Worm (Caenorhabditis elegans) whole organism, L2 larva: Measurements from ENCODE around the gene mask-1.

Source experiments
- aly-2 ChIP-seq: fragments of 150-350 bp; optimal IDR thresholded peaks from 2 replicates; lab custom pipeline; 2014; ENCODE audit warnings: missing biosample characterization, missing genetic modification characterization
- blmp-1 ChIP-seq: sonication (generic microtip); optimal IDR thresholded peaks from 2 replicates; lab custom pipeline; 2017; ENCODE audit warnings: missing genetic modification characterization, mild to moderate bottlenecking, missing compliant biosample characterization, antibody characterized with exemption, moderate library complexity; ENCODE audit not compliant: insufficient read depth
- ceh-16 ChIP-seq: fragments of 150-350 bp; optimal IDR thresholded peaks from 2 replicates; lab custom pipeline; 2014; ENCODE audit warnings: missing biosample characterization, missing genetic modification characterization
- lin-13 ChIP-seq: fragments of 150-350 bp; optimal IDR thresholded peaks from 2 replicates; lab custom pipeline; 2014; ENCODE audit warnings: missing biosample characterization, missing genetic modification reagents, missing genetic modification characterization
- nhr-11 ChIP-seq: fragments of 150-350 bp; optimal IDR thresholded peaks from 2 replicates; lab custom pipeline; 2014; ENCODE audit warnings: missing biosample characterization, missing genetic modification characterization
- nhr-21 ChIP-seq: fragments of 150-350 bp; optimal IDR thresholded peaks from 2 replicates; lab custom pipeline; 2014; ENCODE audit warnings: missing biosample characterization, missing genetic modification characterization
- nhr-77 ChIP-seq: fragments of 150-350 bp; optimal IDR thresholded peaks from 2 replicates; lab custom pipeline; 2014; ENCODE audit warnings: missing biosample characterization, missing genetic modification characterization
- skn-1 ChIP-seq: sonication (generic microtip); optimal IDR thresholded peaks from 2 replicates; lab custom pipeline; 2017; ENCODE audit warnings: missing biosample characterization, missing genetic modification characterization
- unc-62 ChIP-seq: fragments of 150-350 bp; optimal IDR thresholded peaks from 2 replicates; lab custom pipeline; 2014; ENCODE audit warnings: missing biosample characterization, missing genetic modification reagents, missing genetic modification characterization

DNA sequence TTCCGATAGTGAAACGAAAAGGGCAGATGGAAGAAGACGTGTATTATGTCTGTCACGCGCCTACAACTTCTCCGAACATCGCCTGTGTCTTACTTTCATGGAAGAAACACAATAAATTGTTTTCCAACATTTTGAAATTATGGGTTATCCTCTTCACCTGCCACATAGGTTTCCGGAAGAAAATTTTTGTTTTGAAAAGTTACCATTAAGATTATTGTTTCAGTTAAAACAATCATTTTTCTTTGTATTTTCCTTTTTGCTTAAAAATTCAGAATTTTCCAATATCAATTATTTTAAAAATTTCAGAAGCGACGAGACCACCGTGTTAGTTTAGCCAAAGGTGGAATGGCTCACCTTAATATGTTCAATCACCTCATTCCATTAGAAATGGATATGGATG, at the start of gene mask-1:
- TF ChIP-seq aly-2 (tag; lab: Kevin White, UChicago) = no peak
- TF ChIP-seq nhr-11 = no peak
- TF ChIP-seq ceh-16 = no peak
- TF ChIP-seq nhr-77 (tag; lab: Kevin White, UChicago) = no peak
- TF ChIP-seq nhr-21 (tag; lab: Kevin White, UChicago) = no peak
- no peak for TF ChIP-seq lin-13 (GFP tag; lab: Kevin White, UChicago)
- TF ChIP-seq unc-62 (GFP tag; lab: Kevin White, UChicago) = no peak
- no peak for TF ChIP-seq skn-1 (tag; lab: Kevin White, UChicago)
- TF ChIP-seq blmp-1 (tag; lab: Kevin White, UChicago) = no peak
